Worm (Caenorhabditis elegans) whole organism, late embryonic: ENCODE measurements around the gene rhy-1.

Experiments
- F13H6.1 ChIP-seq: sonication (generic microtip); optimal IDR thresholded peaks from 2 replicates; lab custom pipeline; 2016; ENCODE audit warnings: missing genetic modification characterization, missing compliant biosample characterization
- ama-1 ChIP-seq: fragments of 150-350 bp; optimal IDR thresholded peaks from 2 replicates; lab custom pipeline; 2014
- ceh-2 ChIP-seq: sonication (generic microtip); optimal IDR thresholded peaks from 2 replicates; lab custom pipeline; 2016; ENCODE audit warnings: missing genotype, missing genetic modification characterization, missing compliant biosample characterization
- ceh-9 ChIP-seq: sonication (generic microtip); optimal IDR thresholded peaks from 2 replicates; lab custom pipeline; 2016; ENCODE audit warnings: mild to moderate bottlenecking, missing genetic modification characterization, inconsistent platforms, missing compliant biosample characterization
- hlh-8 ChIP-seq: sonication (generic microtip); optimal IDR thresholded peaks from 2 replicates; lab custom pipeline; 2016; ENCODE audit warnings: missing genotype, missing genetic modification characterization, missing compliant biosample characterization
- madf-2 ChIP-seq: sonication (generic microtip); optimal IDR thresholded peaks from 2 replicates; lab custom pipeline; 2017; ENCODE audit warnings: missing genetic modification characterization, missing compliant biosample characterization
- nhr-11 ChIP-seq: fragments of 150-350 bp; optimal IDR thresholded peaks from 2 replicates; lab custom pipeline; 2014; ENCODE audit warnings: missing biosample characterization, missing genetic modification characterization
- odd-2 ChIP-seq: sonication (generic microtip); optimal IDR thresholded peaks from 2 replicates; lab custom pipeline; 2017; ENCODE audit warnings: antibody characterized with exemption, mild to moderate bottlenecking, missing genetic modification characterization, missing compliant biosample characterization
- pha-4 ChIP-seq: fragments of 150-350 bp; optimal IDR thresholded peaks from 2 replicates; lab custom pipeline; 2018; ENCODE audit warnings: missing biosample characterization, missing genetic modification reagents, missing genetic modification characterization

ce11 chrII:9161023-9161422 is at the start of gene rhy-1:
- TF ChIP-seq madf-2 (tag; lab: Kevin White, UChicago) (no peak), pha-4 (tag; lab: Kevin White, UChicago) (no peak), F13H6.1 (tag; lab: Kevin White, UChicago) (no peak), odd-2 (tag; lab: Kevin White, UChicago) (no peak), ceh-2 (no peak), ceh-9 (tag; lab: Kevin White, UChicago) (no peak), hlh-8 (tag; lab: Kevin White, UChicago) (no peak), nhr-11 (no peak), ama-1 (no peak)
